Worm (Caenorhabditis elegans) whole organism, L4 larva: ENCODE measurements around the gene F45E12.5.

ENCODE experiments used
- F37D6.2 ChIP-seq: sonication (generic microtip); optimal IDR thresholded peaks from 2 replicates; lab custom pipeline; 2016; ENCODE audit warnings: mild to moderate bottlenecking, missing genetic modification characterization, missing compliant biosample characterization
- R02D3.7 ChIP-seq: fragments of 150-350 bp; sonication (generic microtip); optimal IDR thresholded peaks from 3 replicates; lab custom pipeline; 2014; ENCODE audit warnings: missing biosample characterization, missing genetic modification characterization
- T20F7.1 ChIP-seq: fragments of 200-800 bp; sonication (Bioruptor generic); optimal IDR thresholded peaks from 2 replicates; lab custom pipeline; 2018; ENCODE audit warnings: mild to moderate bottlenecking, missing genetic modification characterization, missing compliant biosample characterization
- Y48G9A.11 ChIP-seq: fragments of 200-800 bp; sonication (Bioruptor generic); IDR thresholded peaks from 2 replicates; pipeline ENCODE4 v1.3.6; 2022; ENCODE audit warnings: missing genetic modification reagents, missing genetic modification characterization, missing compliant biosample characterization
- Y75B8A.6 ChIP-seq: fragments of 200-800 bp; sonication (Bioruptor generic); IDR thresholded peaks from 2 replicates; pipeline ENCODE4 v1.3.6; 2022; ENCODE audit warnings: missing genetic modification reagents, missing genetic modification characterization, missing compliant biosample characterization
- aha-1 ChIP-seq: fragments of 150-350 bp; peaks from one replicate; lab custom pipeline; 2014; ENCODE audit warnings: missing biosample characterization, missing genetic modification characterization
- aly-2 ChIP-seq: sonication (generic microtip); optimal IDR thresholded peaks from 2 replicates; lab custom pipeline; 2018; ENCODE audit warnings: missing biosample characterization, missing genetic modification characterization
- ceh-62 ChIP-seq: sonication (generic microtip); optimal IDR thresholded peaks from 2 replicates; lab custom pipeline; 2017; ENCODE audit warnings: missing biosample characterization, missing genetic modification characterization
- ceh-82 ChIP-seq: sonication (generic microtip); optimal IDR thresholded peaks from 2 replicates; lab custom pipeline; 2017; ENCODE audit warnings: missing biosample characterization, missing genetic modification characterization
- ces-1 ChIP-seq: fragments of 150-350 bp; sonication (generic microtip); optimal IDR thresholded peaks from 4 replicates; lab custom pipeline; 2014; ENCODE audit warnings: missing biosample characterization, missing genetic modification reagents, missing genetic modification characterization
- daf-19 ChIP-seq: fragments of 200-800 bp; sonication (Bioruptor generic); conservative IDR thresholded peaks from 2 replicates; pipeline ENCODE4 v1.3.6; 2022; ENCODE audit warnings: missing genetic modification characterization, missing compliant biosample characterization
- daf-8 ChIP-seq: fragments of 200-800 bp; sonication (Bioruptor generic); IDR thresholded peaks from 2 replicates; pipeline ENCODE4 v1.3.6; 2022; ENCODE audit warnings: missing genetic modification characterization, missing compliant biosample characterization
- egl-27 ChIP-seq: sonication (generic microtip); optimal IDR thresholded peaks from 3 replicates; lab custom pipeline; 2017; ENCODE audit warnings: missing biosample characterization, missing genetic modification reagents, missing genetic modification characterization
- fos-1 ChIP-seq: fragments of 150-350 bp; optimal IDR thresholded peaks from 2 replicates; lab custom pipeline; 2014; ENCODE audit warnings: missing biosample characterization, missing genetic modification characterization
- hlh-30 ChIP-seq: sonication (generic microtip); optimal IDR thresholded peaks from 2 replicates; lab custom pipeline; 2017; ENCODE audit warnings: antibody characterized with exemption, mild to moderate bottlenecking, missing genetic modification characterization, missing compliant biosample characterization; ENCODE audit not compliant: insufficient read depth
- jun-1 ChIP-seq: fragments of 150-350 bp; optimal IDR thresholded peaks from 2 replicates; lab custom pipeline; 2014; ENCODE audit warnings: missing biosample characterization, missing genetic modification reagents, missing genetic modification characterization
- lin-29 ChIP-seq: fragments of 200-800 bp; sonication (Bioruptor generic); IDR thresholded peaks from 2 replicates; pipeline ENCODE4 v1.3.6; 2022; ENCODE audit warnings: missing genetic modification reagents, missing genetic modification characterization, missing compliant biosample characterization
- lin-39 ChIP-seq: fragments of 150-350 bp; optimal IDR thresholded peaks from 2 replicates; lab custom pipeline; 2014; ENCODE audit warnings: missing biosample characterization, missing genetic modification reagents, missing genetic modification characterization
- lir-3 ChIP-seq: sonication (generic microtip); optimal IDR thresholded peaks from 2 replicates; lab custom pipeline; 2016; ENCODE audit warnings: mild to moderate bottlenecking, missing genetic modification characterization, missing compliant biosample characterization
- lsy-2 ChIP-seq, 2 experiments: fragments of 150-350 bp in 1 of 2; sonication (generic microtip) in 1 of 2; optimal IDR thresholded peaks; 2 replicates each; lab custom pipeline; 2014 to 2017; ENCODE audit warnings: missing biosample characterization in 2 of 2, missing genetic modification characterization in 2 of 2
- madf-5 ChIP-seq, 2 experiments: fragments of 200-800 bp; sonication (Bioruptor generic); IDR thresholded peaks; 2 replicates each; pipeline ENCODE4 v1.3.6; 2022; ENCODE audit warnings: missing compliant biosample characterization in 2 of 2, missing genetic modification characterization in 2 of 2
- mes-2 ChIP-seq: sonication (generic microtip); optimal IDR thresholded peaks from 2 replicates; lab custom pipeline; 2016; ENCODE audit warnings: missing genotype, mild to moderate bottlenecking, missing genetic modification characterization, missing compliant biosample characterization; ENCODE audit not compliant: poor library complexity, severe bottlenecking
- nhr-10 ChIP-seq: fragments of 150-350 bp; optimal IDR thresholded peaks from 2 replicates; lab custom pipeline; 2014; ENCODE audit warnings: missing biosample characterization, missing genetic modification characterization
- nhr-102 ChIP-seq: sonication (generic microtip); optimal IDR thresholded peaks from 2 replicates; lab custom pipeline; 2016; ENCODE audit warnings: mild to moderate bottlenecking, missing genetic modification characterization, moderate library complexity, missing compliant biosample characterization
- nhr-111 ChIP-seq: fragments of 200-800 bp; sonication (Bioruptor generic); optimal IDR thresholded peaks from 2 replicates; lab custom pipeline; 2018; ENCODE audit warnings: mild to moderate bottlenecking, missing genetic modification characterization, missing compliant biosample characterization
- nhr-77 ChIP-seq: fragments of 150-350 bp; optimal IDR thresholded peaks from 2 replicates; lab custom pipeline; 2014; ENCODE audit warnings: missing biosample characterization, missing genetic modification characterization
- pha-4 ChIP-seq, 2 experiments: fragments of 150-350 bp in 1 of 2; fragments of 200-800 bp in 1 of 2; sonication (Bioruptor generic) in 1 of 2; IDR thresholded peaks in 1 of 2; optimal IDR thresholded peaks in 1 of 2; 2 replicates each; pipeline versions ENCODE4 v1.3.6 to Lab custom; 2014 to 2022; ENCODE audit warnings: missing genetic modification characterization in 2 of 2, missing genetic modification reagents in 2 of 2, missing biosample characterization in 1 of 2, missing compliant biosample characterization in 1 of 2
- pqm-1 ChIP-seq: sonication (generic microtip); optimal IDR thresholded peaks from 2 replicates; lab custom pipeline; 2017; ENCODE audit warnings: missing biosample characterization, missing genetic modification characterization
- rbr-2 ChIP-seq: sonication (generic microtip); optimal IDR thresholded peaks from 2 replicates; lab custom pipeline; 2016; ENCODE audit warnings: missing genotype, missing genetic modification characterization, missing compliant biosample characterization
- saeg-2 ChIP-seq: fragments of 200-800 bp; sonication (Bioruptor generic); IDR thresholded peaks from 2 replicates; pipeline ENCODE4 v1.3.6; 2022; ENCODE audit warnings: missing genetic modification reagents, missing genetic modification characterization, missing compliant biosample characterization
- set-16 ChIP-seq: fragments of 200-800 bp; sonication (Bioruptor generic); IDR thresholded peaks from 2 replicates; pipeline ENCODE4 v1.3.6; 2022; ENCODE audit warnings: missing genetic modification reagents, missing genetic modification characterization, missing compliant biosample characterization
- skn-1 ChIP-seq: fragments of 150-350 bp; optimal IDR thresholded peaks from 2 replicates; lab custom pipeline; 2014; ENCODE audit warnings: missing biosample characterization, missing genetic modification characterization
- spr-1 ChIP-seq: sonication (generic microtip); optimal IDR thresholded peaks from 2 replicates; lab custom pipeline; 2016; ENCODE audit warnings: mild to moderate bottlenecking, missing genetic modification characterization, missing compliant biosample characterization
- tag-97 ChIP-seq: fragments of 200-800 bp; sonication (Bioruptor generic); IDR thresholded peaks from 2 replicates; pipeline ENCODE4 v1.3.6; 2022; ENCODE audit warnings: missing genetic modification characterization, missing compliant biosample characterization
- vab-7 ChIP-seq: fragments of 200-800 bp; sonication (Bioruptor generic); IDR thresholded peaks from 2 replicates; pipeline ENCODE4 v1.3.6; 2022; ENCODE audit warnings: missing genetic modification reagents, missing genetic modification characterization, missing compliant biosample characterization
- zip-2 ChIP-seq: fragments of 150-350 bp; optimal IDR thresholded peaks from 2 replicates; lab custom pipeline; 2014; ENCODE audit warnings: missing biosample characterization, missing genetic modification characterization
- ztf-7 ChIP-seq: fragments of 150-350 bp; optimal IDR thresholded peaks from 2 replicates; lab custom pipeline; 2014; ENCODE audit warnings: missing biosample characterization, missing genetic modification characterization

The F45E12.5 gene

DNA sequence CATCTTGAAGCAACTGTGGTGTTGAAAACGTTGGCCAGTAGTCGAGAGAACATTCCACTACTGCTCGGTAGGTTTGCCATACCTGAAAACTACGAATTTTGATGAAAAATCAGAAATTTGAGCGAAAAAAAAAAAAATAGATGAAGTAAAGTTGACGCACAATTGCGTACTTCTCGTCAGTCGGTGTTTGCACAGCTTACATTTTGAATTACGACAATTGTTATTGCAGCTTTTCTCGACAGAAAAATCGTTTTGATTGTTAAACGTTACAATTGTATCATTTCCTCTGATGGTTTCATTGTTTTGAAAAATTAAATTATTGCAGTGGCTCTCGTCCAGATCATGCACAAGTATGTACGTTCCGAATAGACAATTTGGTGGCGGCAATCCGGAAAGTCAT, at the start of gene F45E12.5, which contains the start of gene cnep-1:
Gene F45E12.5, minus strand, starts transcription at position 93 of the 400 bp plus-strand sequence.
Gene cnep-1, plus strand, starts transcription at position 326 of the 400 bp plus-strand sequence.
- TF ChIP-seq lsy-2 (tag; optimal IDR thresholded peaks at IDR 0.05; lab: Kevin White, UChicago) (peak in 1 of 2 experiments; percentile 34), pha-4 (GFP tag; IDR thresholded peaks at IDR 0.05; lab: Robert Waterston, UW) (no peak), pha-4 (tag; optimal IDR thresholded peaks at IDR 0.05; lab: Kevin White, UChicago) (no peak)
- TF ChIP-seq, all 104 proteins: peak for 1

- TF ChIP-seq lin-39 (no peak), egl-27 (tag; lab: Kevin White, UChicago) (no peak), T20F7.1 (no peak)
These were observed 48.6 kb upstream of the F45E12.5 start, which contains the start of gene insc-1 for ce11 chrII:7358489-7358943. Gene insc-1 (plus strand): TSS chrII:7358893.

DNA sequence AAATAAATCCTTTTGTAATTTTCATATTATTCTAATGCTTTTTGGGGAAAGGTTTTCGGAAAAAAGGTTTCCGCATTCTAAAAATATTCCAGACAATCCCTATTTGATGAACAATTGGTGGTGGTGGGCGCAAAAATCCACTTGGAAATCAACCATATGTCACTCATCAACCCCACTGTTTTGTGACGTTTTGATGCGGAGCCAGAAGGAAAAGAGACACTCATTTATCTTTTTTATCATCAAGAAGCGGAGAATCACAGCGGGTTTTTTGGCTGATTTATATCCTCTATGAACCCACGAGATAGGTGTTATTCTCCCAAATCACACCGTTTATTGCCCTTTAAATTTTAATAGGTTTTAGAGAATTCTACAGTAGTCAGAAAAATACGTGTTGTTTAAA, 47.3 kb upstream of the F45E12.5 start:
- no peak for TF ChIP-seq Y75B8A.6 (GFP tag; lab: Robert Waterston, UW)
- no peak for TF ChIP-seq vab-7 (GFP tag; lab: Robert Waterston, UW)
- no peak for TF ChIP-seq spr-1 (tag; lab: Kevin White, UChicago)
- TF ChIP-seq daf-19 (GFP tag; lab: Robert Waterston, UW) = no peak
- TF ChIP-seq F37D6.2 = no peak
- TF ChIP-seq zip-2 (tag; lab: Kevin White, UChicago) = no peak
- TF ChIP-seq ztf-7 (tag; lab: Kevin White, UChicago) = no peak
- TF ChIP-seq, all 104 proteins: peak for 0

- TF ChIP-seq saeg-2 (GFP tag; lab: Robert Waterston, UW) (no peak), T20F7.1 (peak; percentile 91), lir-3 (no peak), nhr-10 (tag; lab: Kevin White, UChicago) (no peak), hlh-30 (tag; lab: Kevin White, UChicago) (no peak), R02D3.7 (peak; percentile 63), lsy-2 (tag; optimal IDR thresholded peaks at IDR 0.05; lab: Kevin White, UChicago) (peak in 1 of 2 experiments; percentile 69), nhr-111 (GFP tag; lab: Kevin White, UChicago) (no peak), pqm-1 (no peak), egl-27 (tag; lab: Kevin White, UChicago) (no peak), aly-2 (tag; lab: Kevin White, UChicago) (no peak), nhr-102 (no peak), jun-1 (tag; lab: Kevin White, UChicago) (no peak), zip-2 (tag; lab: Kevin White, UChicago) (no peak), nhr-77 (no peak), rbr-2 (tag; lab: Kevin White, UChicago) (no peak), Y48G9A.11 (GFP tag; lab: Robert Waterston, UW) (peak; percentile 99), ceh-82 (no peak), daf-19 (GFP tag; lab: Robert Waterston, UW) (no peak), madf-5 (GFP tag; IDR thresholded peaks at IDR 0.05; lab: Robert Waterston, UW) (no peak), lin-29 (GFP tag; lab: Robert Waterston, UW) (no peak), ces-1 (GFP tag; lab: Kevin White, UChicago) (no peak), aha-1 (tag; lab: Kevin White, UChicago) (peak; percentile 53), skn-1 (tag; lab: Kevin White, UChicago) (no peak), ceh-62 (tag; lab: Kevin White, UChicago) (no peak), tag-97 (GFP tag; lab: Robert Waterston, UW) (no peak), mes-2 (tag; lab: Kevin White, UChicago) (peak; percentile 57), daf-8 (GFP tag; lab: Robert Waterston, UW) (no peak), set-16 (no peak), fos-1 (no peak), ztf-7 (tag; lab: Kevin White, UChicago) (no peak)
These were observed 46.9 kb upstream of the F45E12.5 start for ce11 chrII:7356773-7357172.
